Fruit fly (Drosophila melanogaster) whole organism, embryonic: ENCODE results near the gene wb.

ENCODE experiments used
- Atf3 ChIP-seq: fragments of 200-800 bp; sonication (Bioruptor generic); optimal IDR thresholded peaks from 3 replicates; lab custom pipeline; 2016; ENCODE audit warnings: missing biosample characterization, missing genetic modification characterization
- Atf6 ChIP-seq: fragments of 200-800 bp; sonication (Bioruptor generic); IDR thresholded peaks from 2 replicates; pipeline ENCODE4 v1.3.6; 2022; ENCODE audit warnings: missing biosample characterization, missing genetic modification characterization
- CG10979 ChIP-seq: fragments of 200-800 bp; sonication (Bioruptor generic); optimal IDR thresholded peaks from 2 replicates; lab custom pipeline; 2018; ENCODE audit warnings: missing biosample characterization, mild to moderate bottlenecking, missing genetic modification characterization, moderate library complexity
- CG11504 ChIP-seq: fragments of 200-800 bp; sonication (Bioruptor generic); optimal IDR thresholded peaks from 3 replicates; lab custom pipeline; 2019; ENCODE audit warnings: missing biosample characterization, mild to moderate bottlenecking, missing genetic modification characterization, moderate library complexity
- CG12236 ChIP-seq: fragments of 200-800 bp; sonication (Bioruptor generic); optimal IDR thresholded peaks from 2 replicates; lab custom pipeline; 2016; ENCODE audit warnings: missing biosample characterization, missing genetic modification characterization
- CG1233 ChIP-seq: fragments of 200-800 bp; sonication (Bioruptor generic); optimal IDR thresholded peaks from 4 replicates; lab custom pipeline; 2018; ENCODE audit warnings: missing biosample characterization, mild to moderate bottlenecking, missing genetic modification characterization
- CG12659 ChIP-seq: fragments of 200-800 bp; sonication (Bioruptor generic); optimal IDR thresholded peaks from 3 replicates; lab custom pipeline; 2017; ENCODE audit warnings: mild to moderate bottlenecking, missing biosample characterization, missing genetic modification reagents, missing genetic modification characterization
- CG13424 ChIP-seq: fragments of 200-800 bp; sonication (Bioruptor generic); optimal IDR thresholded peaks from 2 replicates; lab custom pipeline; 2019; ENCODE audit warnings: missing biosample characterization, mild to moderate bottlenecking, missing genetic modification characterization, moderate library complexity
- CG14014 ChIP-seq: fragments of 200-800 bp; sonication (Bioruptor generic); IDR thresholded peaks from 2 replicates; pipeline ENCODE4 v1.3.6; 2022; ENCODE audit warnings: missing biosample characterization, missing genetic modification characterization
- CG14441 ChIP-seq: fragments of 200-800 bp; sonication (Bioruptor generic); IDR thresholded peaks from 2 replicates; pipeline ENCODE4 v1.3.6; 2022; ENCODE audit warnings: missing biosample characterization, missing genetic modification characterization
- CG14860 ChIP-seq: fragments of 200-800 bp; sonication (Bioruptor generic); IDR thresholded peaks from 3 replicates; pipeline ENCODE4 v1.3.6; 2022; ENCODE audit warnings: missing biosample characterization, missing genetic modification characterization; ENCODE audit not compliant: partially characterized antibody
- CG14965 ChIP-seq: fragments of 200-800 bp; sonication (Bioruptor generic); optimal IDR thresholded peaks from 2 replicates; lab custom pipeline; 2016; ENCODE audit warnings: missing biosample characterization, missing genetic modification characterization, borderline replicate concordance
- CG17359 ChIP-seq: fragments of 200-800 bp; sonication (Bioruptor generic); optimal IDR thresholded peaks from 3 replicates; lab custom pipeline; 2018; ENCODE audit warnings: missing biosample characterization, mild to moderate bottlenecking, missing genetic modification characterization, moderate library complexity
- CG17612 ChIP-seq: fragments of 200-800 bp; sonication (Bioruptor generic); IDR thresholded peaks from 2 replicates; pipeline ENCODE4 v1.3.6; 2022; ENCODE audit warnings: missing biosample characterization, missing genetic modification characterization
- CG2712 ChIP-seq: fragments of 200-800 bp; optimal IDR thresholded peaks from 3 replicates; lab custom pipeline; 2019; ENCODE audit warnings: missing biosample characterization, mild to moderate bottlenecking, missing genetic modification characterization, moderate library complexity
- CG2889 ChIP-seq: fragments of 200-800 bp; sonication (Bioruptor generic); IDR thresholded peaks from 3 replicates; pipeline ENCODE4 v1.3.6; 2022; ENCODE audit warnings: missing biosample characterization, missing genetic modification characterization
- CG30020 ChIP-seq: fragments of 200-800 bp; optimal IDR thresholded peaks from 2 replicates; lab custom pipeline; 2019; ENCODE audit warnings: missing biosample characterization, mild to moderate bottlenecking, missing genetic modification characterization, moderate library complexity
- CG30403 ChIP-seq: fragments of 200-800 bp; sonication (Bioruptor generic); optimal IDR thresholded peaks from 3 replicates; lab custom pipeline; 2016; ENCODE audit warnings: missing biosample characterization, missing genetic modification characterization
- CG3407 ChIP-seq: fragments of 200-800 bp; sonication (Bioruptor generic); optimal IDR thresholded peaks from 2 replicates; lab custom pipeline; 2018; ENCODE audit warnings: missing biosample characterization, mild to moderate bottlenecking, missing genetic modification characterization
- CG3726 ChIP-seq: fragments of 200-800 bp; sonication (Bioruptor generic); IDR thresholded peaks from 3 replicates; pipeline ENCODE4, ENCODE4 v1.3.6; 2022; ENCODE audit warnings: missing biosample characterization, missing genetic modification characterization
- CG43689 ChIP-seq: fragments of 200-800 bp; sonication (Bioruptor generic); IDR thresholded peaks from 2 replicates; pipeline ENCODE4 v1.3.6; 2022; ENCODE audit warnings: missing biosample characterization, missing genetic modification characterization
- CG5180 ChIP-seq: fragments of 200-800 bp; sonication (Bioruptor generic); optimal IDR thresholded peaks from 3 replicates; lab custom pipeline; 2017; ENCODE audit warnings: missing biosample characterization, missing genetic modification characterization, mild to moderate bottlenecking, moderate library complexity, missing genetic modification reagents
- CG6175 ChIP-seq: fragments of 200-800 bp; sonication (Bioruptor generic); IDR thresholded peaks from 3 replicates; pipeline ENCODE4 v1.3.6; 2022; ENCODE audit warnings: missing biosample characterization, missing genetic modification characterization
- CG6689 ChIP-seq: fragments of 200-800 bp; sonication (Bioruptor generic); IDR thresholded peaks from 2 replicates; pipeline ENCODE4 v1.3.6; 2022; ENCODE audit warnings: missing biosample characterization, missing genetic modification characterization
- CG7556 ChIP-seq: fragments of 200-800 bp; sonication (Bioruptor generic); optimal IDR thresholded peaks from 2 replicates; lab custom pipeline; 2017; ENCODE audit warnings: missing biosample characterization, mild to moderate bottlenecking, missing genetic modification characterization
- CG7928 ChIP-seq: fragments of 200-800 bp; sonication (Bioruptor generic); optimal IDR thresholded peaks from 2 replicates; lab custom pipeline; 2017; ENCODE audit warnings: missing biosample characterization, mild to moderate bottlenecking, missing genetic modification characterization
- CG8359 ChIP-seq: fragments of 200-800 bp; sonication (Bioruptor generic); optimal IDR thresholded peaks from 2 replicates; lab custom pipeline; 2017; ENCODE audit warnings: missing biosample characterization, mild to moderate bottlenecking, missing genetic modification characterization, borderline replicate concordance
- CG9437 ChIP-seq: fragments of 200-800 bp; sonication (Bioruptor generic); optimal IDR thresholded peaks from 2 replicates; lab custom pipeline; 2018; ENCODE audit warnings: missing biosample characterization, mild to moderate bottlenecking, missing genetic modification characterization
- CG9797 ChIP-seq: fragments of 200-800 bp; sonication (Bioruptor generic); optimal IDR thresholded peaks from 3 replicates; lab custom pipeline; 2018; ENCODE audit warnings: missing biosample characterization, mild to moderate bottlenecking, missing genetic modification characterization
- CHES-1-like ChIP-seq: fragments of 200-800 bp; sonication (Bioruptor generic); optimal IDR thresholded peaks from 2 replicates; lab custom pipeline; 2016; ENCODE audit warnings: missing biosample characterization, missing genetic modification characterization
- Dip3 ChIP-seq: fragments of 200-800 bp; sonication (Bioruptor generic); optimal IDR thresholded peaks from 3 replicates; lab custom pipeline; 2016; ENCODE audit warnings: missing biosample characterization, missing genetic modification characterization
- H2.0 ChIP-seq: fragments of 200-800 bp; sonication (Bioruptor generic); IDR thresholded peaks from 2 replicates; pipeline ENCODE4 v1.3.6; 2022; ENCODE audit warnings: missing biosample characterization, missing genetic modification characterization
- Hr78 ChIP-seq, 2 experiments: fragments of 200-800 bp in 1 of 2; fragments of >200 bp in 1 of 2; sonication (Bioruptor generic) in 1 of 2; optimal IDR thresholded peaks; 2 replicates each; lab custom pipeline; 2017 to 2019; ENCODE audit warnings: missing biosample characterization in 2 of 2, missing genetic modification characterization in 2 of 2, mild to moderate bottlenecking in 1 of 2, moderate library complexity in 1 of 2
- Scr ChIP-seq: fragments of 200-800 bp; sonication (Bioruptor generic); IDR thresholded peaks from 2 replicates; pipeline ENCODE4 v1.3.6; 2022; ENCODE audit warnings: missing biosample characterization, missing genetic modification characterization; ENCODE audit not compliant: partially characterized antibody
- Side ChIP-seq: fragments of 200-800 bp; sonication (Bioruptor generic); optimal IDR thresholded peaks from 2 replicates; lab custom pipeline; 2016; ENCODE audit warnings: missing biosample characterization, missing genetic modification characterization
- Sry-δ ChIP-seq: fragments of 200-800 bp; sonication (Bioruptor generic); optimal IDR thresholded peaks from 2 replicates; lab custom pipeline; 2016; ENCODE audit warnings: missing biosample characterization, missing genetic modification characterization
- Ssrp ChIP-seq: fragments of 200-800 bp; sonication (Bioruptor generic); optimal IDR thresholded peaks from 2 replicates; lab custom pipeline; 2018; ENCODE audit warnings: missing biosample characterization, mild to moderate bottlenecking, missing genetic modification characterization, moderate library complexity
- Taf1 ChIP-seq: fragments of 200-800 bp; sonication (Bioruptor generic); IDR thresholded peaks from 2 replicates; pipeline ENCODE4 v1.3.6; 2022; ENCODE audit warnings: missing biosample characterization, missing genetic modification characterization
- Tbp ChIP-seq: fragments of >200 bp; optimal IDR thresholded peaks from 2 replicates; lab custom pipeline; 2018; ENCODE audit warnings: missing biosample characterization, missing genetic modification characterization
- aop ChIP-seq: fragments of 200-800 bp; sonication (Bioruptor generic); IDR thresholded peaks from 2 replicates; pipeline ENCODE4 v1.3.6; 2022; ENCODE audit warnings: missing biosample characterization, missing genetic modification characterization
- bbx ChIP-seq: fragments of 200-800 bp; sonication (Bioruptor generic); IDR thresholded peaks from 2 replicates; pipeline ENCODE4 v1.3.6; 2022; ENCODE audit warnings: missing biosample characterization, missing genetic modification characterization; ENCODE audit not compliant: partially characterized antibody
- cwo ChIP-seq: fragments of 200-800 bp; sonication (Bioruptor generic); optimal IDR thresholded peaks from 3 replicates; lab custom pipeline; 2017; ENCODE audit warnings: missing biosample characterization, missing genetic modification characterization, mild to moderate bottlenecking, moderate library complexity, missing genetic modification reagents
- esg ChIP-seq: fragments of 200-800 bp; sonication (Bioruptor generic); conservative IDR thresholded peaks from 2 replicates; pipeline ENCODE4 v1.3.6; 2022; ENCODE audit warnings: missing biosample characterization, missing genetic modification characterization
- ewg ChIP-seq: fragments of 200-800 bp; sonication (Bioruptor generic); optimal IDR thresholded peaks from 3 replicates; lab custom pipeline; 2017; ENCODE audit warnings: mild to moderate bottlenecking, missing biosample characterization, missing genetic modification reagents, missing genetic modification characterization
- gce ChIP-seq: fragments of 200-800 bp; sonication (Bioruptor generic); IDR thresholded peaks from 3 replicates; pipeline ENCODE4 v1.3.6; 2022; ENCODE audit warnings: missing biosample characterization, missing genetic modification characterization
- ken ChIP-seq: fragments of 200-800 bp; sonication (Bioruptor generic); IDR thresholded peaks from 3 replicates; pipeline ENCODE4 v1.3.6; 2022; ENCODE audit warnings: missing biosample characterization, missing genetic modification characterization
- kni ChIP-seq: fragments of 200-800 bp; sonication (Bioruptor generic); optimal IDR thresholded peaks from 3 replicates; lab custom pipeline; 2017; ENCODE audit warnings: mild to moderate bottlenecking, missing biosample characterization, missing genetic modification reagents, missing genetic modification characterization
- salm ChIP-seq: fragments of 200-800 bp; sonication (Bioruptor generic); optimal IDR thresholded peaks from 2 replicates; lab custom pipeline; 2018; ENCODE audit warnings: missing biosample characterization, mild to moderate bottlenecking, missing genetic modification characterization
- tx ChIP-seq: fragments of 200-800 bp; sonication (Bioruptor generic); optimal IDR thresholded peaks from 2 replicates; lab custom pipeline; 2016; ENCODE audit warnings: missing biosample characterization, missing genetic modification characterization
- zfh1 ChIP-seq: fragments of 200-800 bp; sonication (Bioruptor generic); IDR thresholded peaks from 3 replicates; pipeline ENCODE4 v1.3.6; 2022; ENCODE audit warnings: missing biosample characterization, missing genetic modification characterization

wb gene

dm6 chr2L:14372254-14372717, 109.5 kb downstream of the wb start (continued):
- TF ChIP-seq CG6689 (GFP tag; lab: Robert Waterston, UW) (peak; percentile 61; the same call in 1 of the 2 replicates), Ssrp (tag; lab: Kevin White, UChicago) (peak; percentile 57), Sry-δ (GFP tag; lab: Kevin White, UChicago) (no peak), Scr (GFP tag; lab: Robert Waterston, UW) (no peak), CG30020 (tag; lab: Kevin White, UChicago) (no peak), esg (GFP tag; lab: Robert Waterston, UW) (peak; percentile 84), CG6175 (GFP tag; lab: Robert Waterston, UW) (no peak), Dip3 (GFP tag; lab: Kevin White, UChicago) (peak; percentile 12), CG7556 (peak; percentile 80), CG30403 (GFP tag; lab: Kevin White, UChicago) (peak; percentile 73), Tbp (no peak), CG17359 (tag; lab: Kevin White, UChicago) (peak; percentile 70), CG3726 (0 out of 3 replicates have a peak, but pooled peaks have one; percentile 20), gce (GFP tag; lab: Robert Waterston, UW) (peak; percentile 62; the same call in 1 of the 3 replicates), CG17612 (GFP tag; lab: Robert Waterston, UW) (no peak), CG14860 (GFP tag; lab: Robert Waterston, UW) (no peak), CG7928 (no peak), CG9437 (GFP tag; lab: Kevin White, UChicago) (peak; percentile 66), tx (peak; percentile 73), H2.0 (GFP tag; lab: Robert Waterston, UW) (peak; percentile 75), CG8359 (GFP tag; lab: Kevin White, UChicago) (no peak), CG13424 (peak; percentile 89), CG14441 (GFP tag; lab: Robert Waterston, UW) (peak; percentile 68), cwo (GFP tag; lab: Kevin White, UChicago) (peak; percentile 24), ken (GFP tag; lab: Robert Waterston, UW) (peak; percentile 61; the same call in 1 of the 3 replicates), zfh1 (peak; percentile 82), CG3407 (GFP tag; lab: Kevin White, UChicago) (peak; percentile 26), salm (tag; lab: Kevin White, UChicago) (peak; percentile 79), CG43689 (GFP tag; lab: Robert Waterston, UW) (peak; percentile 82), ewg (GFP tag; lab: Kevin White, UChicago) (peak; percentile 43), CG2712 (tag; lab: Kevin White, UChicago) (peak; percentile 50), kni (no peak), CG11504 (peak; percentile 91), bbx (GFP tag; lab: Robert Waterston, UW) (no peak), Atf3 (GFP tag; lab: Kevin White, UChicago) (peak; percentile 49), CG14965 (GFP tag; lab: Kevin White, UChicago) (no peak), Taf1 (GFP tag; lab: Robert Waterston, UW) (peak; percentile 31; the same call in 1 of the 2 replicates), CG5180 (GFP tag; lab: Kevin White, UChicago) (no peak), CG1233 (peak; percentile 22), Hr78 (GFP tag; optimal IDR thresholded peaks at IDR 0.05; lab: Kevin White, UChicago) (peak in 1 of 2 experiments; percentile 28), CG12659 (peak; percentile 79), CHES-1-like (peak; percentile 77), CG2889 (GFP tag; lab: Robert Waterston, UW) (peak; percentile 66; the same call in 2 of the 3 replicates), Side (peak; percentile 2), CG14014 (peak; percentile 83), Atf6 (GFP tag; lab: Robert Waterston, UW) (peak; percentile 68; the same call in 1 of the 2 replicates), CG9797 (GFP tag; lab: Kevin White, UChicago) (no peak), CG12236 (GFP tag; lab: Kevin White, UChicago) (peak; percentile 59), aop (no peak), CG10979 (tag; lab: Kevin White, UChicago) (no peak)
